Worm (Caenorhabditis elegans) whole organism, L2 larva: Measurements from ENCODE around the gene nhr-110.
A peak's percentile ranks its signal among the peaks of the same experiment; 100 is the strongest.

Experiments
- F13H6.1 ChIP-seq: sonication (generic microtip); optimal IDR thresholded peaks from 2 replicates; lab custom pipeline; 2016; ENCODE audit warnings: missing genetic modification characterization, missing compliant biosample characterization
- R02D3.7 ChIP-seq: fragments of 150-350 bp; optimal IDR thresholded peaks from 2 replicates; lab custom pipeline; 2014; ENCODE audit warnings: missing biosample characterization, missing genetic modification characterization
- Y55F3AM.14 ChIP-seq: fragments of 200-800 bp; sonication (Bioruptor generic); optimal IDR thresholded peaks from 2 replicates; lab custom pipeline; 2018; ENCODE audit warnings: mild to moderate bottlenecking, missing genetic modification characterization, missing compliant biosample characterization
- ZK546.5 ChIP-seq: sonication (generic microtip); optimal IDR thresholded peaks from 2 replicates; lab custom pipeline; 2017; ENCODE audit warnings: missing biosample characterization, missing genetic modification characterization
- alr-1 ChIP-seq: fragments of 150-350 bp; optimal IDR thresholded peaks from 2 replicates; lab custom pipeline; 2014; ENCODE audit warnings: missing biosample characterization, missing genetic modification characterization
- aly-2 ChIP-seq: fragments of 150-350 bp; optimal IDR thresholded peaks from 2 replicates; lab custom pipeline; 2014; ENCODE audit warnings: missing biosample characterization, missing genetic modification characterization
- ama-1 ChIP-seq: fragments of 150-350 bp; optimal IDR thresholded peaks from 2 replicates; lab custom pipeline; 2018; ENCODE audit warnings: inconsistent platforms
- blmp-1 ChIP-seq: sonication (generic microtip); optimal IDR thresholded peaks from 2 replicates; lab custom pipeline; 2017; ENCODE audit warnings: missing genetic modification characterization, mild to moderate bottlenecking, missing compliant biosample characterization, antibody characterized with exemption, moderate library complexity; ENCODE audit not compliant: insufficient read depth
- ceh-16 ChIP-seq: fragments of 150-350 bp; optimal IDR thresholded peaks from 2 replicates; lab custom pipeline; 2014; ENCODE audit warnings: missing biosample characterization, missing genetic modification characterization
- ceh-82 ChIP-seq: fragments of 150-350 bp; optimal IDR thresholded peaks from 2 replicates; lab custom pipeline; 2014; ENCODE audit warnings: missing biosample characterization, missing genetic modification characterization
- crh-2 ChIP-seq: sonication (generic microtip); optimal IDR thresholded peaks from 2 replicates; lab custom pipeline; 2017; ENCODE audit warnings: missing biosample characterization, missing genetic modification characterization
- dmd-4 ChIP-seq: sonication (generic microtip); optimal IDR thresholded peaks from 2 replicates; lab custom pipeline; 2017; ENCODE audit warnings: missing biosample characterization, missing genetic modification characterization
- egl-27 ChIP-seq: sonication (generic microtip); optimal IDR thresholded peaks from 3 replicates; lab custom pipeline; 2017; ENCODE audit warnings: missing biosample characterization, missing genetic modification reagents, missing genetic modification characterization
- elt-1 ChIP-seq: fragments of 150-350 bp; optimal IDR thresholded peaks from 2 replicates; lab custom pipeline; 2014; ENCODE audit warnings: missing biosample characterization, missing genetic modification characterization
- elt-3 ChIP-seq: sonication (generic microtip); optimal IDR thresholded peaks from 2 replicates; lab custom pipeline; 2017; ENCODE audit warnings: missing biosample characterization, missing genetic modification characterization
- fos-1 ChIP-seq: fragments of 150-350 bp; optimal IDR thresholded peaks from 2 replicates; lab custom pipeline; 2014; ENCODE audit warnings: missing biosample characterization, missing genetic modification characterization
- gmeb-1 ChIP-seq: fragments of 150-350 bp; optimal IDR thresholded peaks from 2 replicates; lab custom pipeline; 2014; ENCODE audit warnings: missing biosample characterization, missing genetic modification characterization
- lin-39 ChIP-seq: fragments of 150-350 bp; optimal IDR thresholded peaks from 2 replicates; lab custom pipeline; 2014; ENCODE audit warnings: missing biosample characterization, missing genetic modification reagents, missing genetic modification characterization
- lsy-2 ChIP-seq, 2 experiments: fragments of 150-350 bp in 1 of 2; sonication (generic microtip) in 1 of 2; optimal IDR thresholded peaks; 2 replicates each; lab custom pipeline; 2014 to 2017; ENCODE audit warnings: missing biosample characterization in 2 of 2, missing genetic modification characterization in 2 of 2
- mab-5 ChIP-seq: fragments of 150-350 bp; optimal IDR thresholded peaks from 2 replicates; lab custom pipeline; 2014; ENCODE audit warnings: missing biosample characterization, missing genetic modification characterization
- mbf-1 ChIP-seq: sonication (generic microtip); optimal IDR thresholded peaks from 2 replicates; lab custom pipeline; 2017; ENCODE audit warnings: missing biosample characterization, missing genetic modification characterization
- nhr-12 ChIP-seq: fragments of 150-350 bp; optimal IDR thresholded peaks from 2 replicates; lab custom pipeline; 2014; ENCODE audit warnings: missing biosample characterization, missing genetic modification characterization
- nhr-129 ChIP-seq: fragments of 150-350 bp; optimal IDR thresholded peaks from 2 replicates; lab custom pipeline; 2014; ENCODE audit warnings: missing biosample characterization, missing genetic modification characterization
- nhr-21 ChIP-seq: fragments of 150-350 bp; optimal IDR thresholded peaks from 2 replicates; lab custom pipeline; 2014; ENCODE audit warnings: missing biosample characterization, missing genetic modification characterization
- nhr-23 ChIP-seq: fragments of 150-350 bp; optimal IDR thresholded peaks from 2 replicates; lab custom pipeline; 2014; ENCODE audit warnings: missing biosample characterization, missing genetic modification reagents, missing genetic modification characterization
- nhr-237 ChIP-seq: fragments of 150-350 bp; optimal IDR thresholded peaks from 2 replicates; lab custom pipeline; 2014; ENCODE audit warnings: missing biosample characterization, missing genetic modification characterization
- nhr-25 ChIP-seq: fragments of 150-350 bp; sonication (generic microtip); optimal IDR thresholded peaks from 3 replicates; lab custom pipeline; 2014; ENCODE audit warnings: missing biosample characterization, missing genetic modification characterization
- nhr-6 ChIP-seq: fragments of 150-350 bp; optimal IDR thresholded peaks from 2 replicates; lab custom pipeline; 2014; ENCODE audit warnings: missing biosample characterization, missing genetic modification characterization
- nhr-77 ChIP-seq: fragments of 150-350 bp; optimal IDR thresholded peaks from 2 replicates; lab custom pipeline; 2014; ENCODE audit warnings: missing biosample characterization, missing genetic modification characterization
- peb-1 ChIP-seq: fragments of 150-350 bp; optimal IDR thresholded peaks from 2 replicates; lab custom pipeline; 2014; ENCODE audit warnings: missing biosample characterization, missing genetic modification characterization
- sem-4 ChIP-seq: fragments of 150-350 bp; optimal IDR thresholded peaks from 2 replicates; lab custom pipeline; 2014; ENCODE audit warnings: missing biosample characterization, missing genetic modification reagents, missing genetic modification characterization
- skn-1 ChIP-seq: sonication (generic microtip); optimal IDR thresholded peaks from 2 replicates; lab custom pipeline; 2017; ENCODE audit warnings: missing biosample characterization, missing genetic modification characterization
- sma-3 ChIP-seq: sonication (generic microtip); optimal IDR thresholded peaks from 2 replicates; lab custom pipeline; 2016; ENCODE audit warnings: missing genetic modification reagents, missing genetic modification characterization, missing compliant biosample characterization
- sma-9 ChIP-seq, 2 experiments: fragments of 150-350 bp in 1 of 2; sonication (generic microtip) in 1 of 2; optimal IDR thresholded peaks; 2 replicates each; lab custom pipeline; 2014 to 2016; ENCODE audit warnings: missing genetic modification characterization in 2 of 2, mild to moderate bottlenecking in 1 of 2, missing biosample characterization in 1 of 2, missing compliant biosample characterization in 1 of 2, missing genetic modification reagents in 1 of 2, moderate library complexity in 1 of 2
- unc-55 ChIP-seq: fragments of 150-350 bp; sonication (generic microtip); optimal IDR thresholded peaks from 3 replicates; lab custom pipeline; 2014; ENCODE audit warnings: missing biosample characterization, missing genetic modification reagents, missing genetic modification characterization
- zag-1 ChIP-seq: fragments of 150-350 bp; optimal IDR thresholded peaks from 2 replicates; lab custom pipeline; 2014; ENCODE audit warnings: missing biosample characterization, missing genetic modification characterization
- ztf-1 ChIP-seq: fragments of 200-800 bp; sonication (Bioruptor generic); conservative IDR thresholded peaks from 2 replicates; pipeline ENCODE4 v1.3.6; 2022; ENCODE audit warnings: missing genetic modification characterization, missing compliant biosample characterization
- ztf-11 ChIP-seq: sonication (generic microtip); optimal IDR thresholded peaks from 2 replicates; lab custom pipeline; 2017; ENCODE audit warnings: missing biosample characterization, missing genetic modification characterization

The nhr-110 gene

DNA sequence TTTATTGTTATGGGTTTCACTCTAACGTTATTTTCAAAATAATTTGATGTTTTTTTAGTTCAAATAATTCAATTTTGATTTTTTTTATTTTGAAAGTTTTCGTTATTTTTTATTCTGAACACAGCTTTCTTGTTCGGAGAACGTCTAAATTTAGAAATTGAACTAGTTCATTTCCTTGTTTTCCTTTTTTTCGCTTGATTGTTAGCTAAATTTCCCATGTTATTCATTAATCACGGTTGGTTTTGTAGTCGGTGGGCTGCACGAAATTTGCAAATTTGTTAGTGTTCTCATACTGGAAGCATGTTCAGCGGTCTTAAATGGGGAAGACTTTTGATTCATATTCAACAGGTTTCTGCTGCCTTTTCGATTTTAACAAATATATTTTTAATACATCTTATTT lies 11.6 kb upstream of the nhr-110 start, which contains the start of gene str-222:
Gene str-222 (plus strand): TSS at position 301 of the 400 bp plus-strand sequence.
- no peak for TF ChIP-seq nhr-23 (tag; lab: Kevin White, UChicago)
- no peak for TF ChIP-seq nhr-129 (tag; lab: Kevin White, UChicago)

DNA sequence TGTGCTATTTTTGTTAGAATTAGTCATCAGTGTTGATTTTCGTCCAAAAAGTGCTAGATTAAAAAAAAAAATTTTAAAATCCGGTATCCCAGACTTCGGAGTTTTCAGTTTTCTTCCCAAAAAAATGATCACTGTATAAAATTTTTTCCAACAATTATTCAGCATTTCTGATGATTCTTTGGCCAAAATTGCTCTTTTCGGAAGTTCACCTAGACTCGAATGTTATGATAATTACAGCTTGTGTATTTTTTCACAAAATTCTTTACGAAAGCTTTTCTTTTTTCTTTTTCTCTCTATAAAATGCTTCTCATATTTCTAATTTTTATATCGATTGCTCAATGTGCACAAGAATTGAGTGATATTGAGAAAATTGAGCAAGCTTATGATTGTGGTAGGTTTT lies 7.5 kb upstream of the nhr-110 start, which contains the start of gene irld-17:
Gene irld-17 (plus strand): TSS at position 301 of the 400 bp plus-strand sequence.
- TF ChIP-seq ceh-82 (tag; lab: Kevin White, UChicago) (no peak), ztf-11 (no peak), blmp-1 (tag; lab: Kevin White, UChicago) (no peak), elt-1 (tag; lab: Kevin White, UChicago) (no peak), ztf-1 (GFP tag; lab: Robert Waterston, UW) (no peak), skn-1 (no peak), gmeb-1 (tag; lab: Kevin White, UChicago) (no peak), nhr-129 (tag; lab: Kevin White, UChicago) (no peak), crh-2 (tag; lab: Kevin White, UChicago) (no peak), Y55F3AM.14 (GFP tag; lab: Kevin White, UChicago) (no peak), ama-1 (lab: Kevin White, UChicago) (no peak), dmd-4 (tag; lab: Kevin White, UChicago) (no peak), nhr-77 (tag; lab: Kevin White, UChicago) (no peak), zag-1 (no peak), sma-9 (GFP tag; optimal IDR thresholded peaks at IDR 0.05; lab: Kevin White, UChicago) (no peak), sma-9 (tag; optimal IDR thresholded peaks at IDR 0.05; lab: Kevin White, UChicago) (no peak), egl-27 (tag; lab: Kevin White, UChicago) (no peak)

- TF ChIP-seq ZK546.5 (tag; lab: Kevin White, UChicago) (no peak), fos-1 (tag; lab: Kevin White, UChicago) (no peak), lsy-2 (tag; optimal IDR thresholded peaks at IDR 0.05; lab: Kevin White, UChicago) (no peak), sem-4 (no peak), nhr-6 (tag; lab: Kevin White, UChicago) (no peak), mbf-1 (tag; lab: Kevin White, UChicago) (no peak)
These were observed 6.9 kb upstream of the nhr-110 start, which contains the start of gene Y46H3D.8 for ce11 chrV:1631148-1631547. Gene Y46H3D.8 (minus strand): TSS chrV:1631248.

DNA sequence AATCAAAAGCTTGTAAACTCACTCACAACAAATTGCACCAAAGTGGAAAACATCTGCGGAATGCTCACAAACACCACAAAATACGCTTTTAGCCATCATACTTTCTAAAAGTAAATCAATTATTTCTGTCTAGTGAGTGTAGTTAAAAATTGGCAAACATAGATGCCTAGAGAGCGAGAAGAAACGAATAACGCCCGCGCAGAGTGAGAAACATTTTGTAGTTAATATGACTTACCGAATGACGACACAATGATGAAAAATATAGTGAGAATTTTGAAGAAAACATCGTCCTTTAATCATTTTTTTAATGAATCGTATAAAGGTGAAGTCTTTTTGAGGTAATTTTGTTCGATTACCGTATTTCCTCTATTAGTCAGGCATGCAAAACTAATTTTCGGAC lies 5.1 kb upstream of the nhr-110 start, which contains the start of gene nhr-238:
Gene nhr-238 (minus strand): TSS at position 104 of the 400 bp plus-strand sequence.
- peak; percentile 93 for TF ChIP-seq nhr-129 (tag; lab: Kevin White, UChicago)
- TF ChIP-seq R02D3.7 (tag; lab: Kevin White, UChicago): no peak
- no peak for TF ChIP-seq unc-55 (GFP tag; lab: Kevin White, UChicago)
- TF ChIP-seq sma-9 (GFP tag; optimal IDR thresholded peaks at IDR 0.05; lab: Kevin White, UChicago): no peak
- no peak for TF ChIP-seq sma-9 (tag; optimal IDR thresholded peaks at IDR 0.05; lab: Kevin White, UChicago)
- TF ChIP-seq nhr-77 (tag; lab: Kevin White, UChicago): peak; percentile 84

ce11 chrV:1627269-1627668 lies 3.0 kb upstream of the nhr-110 start:
- TF ChIP-seq sma-9 (GFP tag; optimal IDR thresholded peaks at IDR 0.05; lab: Kevin White, UChicago): peak; percentile 56
- TF ChIP-seq sma-9 (tag; optimal IDR thresholded peaks at IDR 0.05; lab: Kevin White, UChicago): no peak
- TF ChIP-seq nhr-12 (tag; lab: Kevin White, UChicago): no peak
- peak; percentile 76 for TF ChIP-seq nhr-129 (tag; lab: Kevin White, UChicago)
- peak; percentile 69 for TF ChIP-seq nhr-25 (tag; lab: Kevin White, UChicago)
- TF ChIP-seq F13H6.1 (tag; lab: Kevin White, UChicago): peak; percentile 84
- TF ChIP-seq egl-27 (tag; lab: Kevin White, UChicago): peak; percentile 57
- TF ChIP-seq sma-3 (GFP tag; lab: Kevin White, UChicago): peak; percentile 49
- TF ChIP-seq crh-2 (tag; lab: Kevin White, UChicago): peak; percentile 44
- no peak for TF ChIP-seq alr-1 (tag; lab: Kevin White, UChicago)
- peak; percentile 35 for TF ChIP-seq fos-1 (tag; lab: Kevin White, UChicago)

ce11 chrV:1626720-1627119 lies 2.5 kb upstream of the nhr-110 start, which contains the start of gene nhr-237:
Gene nhr-237 (minus strand): TSS chrV:1626820.
- TF ChIP-seq skn-1 (no peak), nhr-12 (tag; lab: Kevin White, UChicago) (no peak), mab-5 (tag; lab: Kevin White, UChicago) (no peak), egl-27 (tag; lab: Kevin White, UChicago) (no peak), F13H6.1 (tag; lab: Kevin White, UChicago) (no peak), nhr-21 (no peak), nhr-23 (tag; lab: Kevin White, UChicago) (no peak), lsy-2 (tag; optimal IDR thresholded peaks at IDR 0.05; lab: Kevin White, UChicago) (no peak), ztf-1 (GFP tag; lab: Robert Waterston, UW) (no peak), elt-3 (no peak), aly-2 (tag; lab: Kevin White, UChicago) (no peak), ama-1 (lab: Kevin White, UChicago) (no peak), ceh-16 (tag; lab: Kevin White, UChicago) (no peak), peb-1 (tag; lab: Kevin White, UChicago) (no peak), ceh-82 (tag; lab: Kevin White, UChicago) (no peak), nhr-237 (tag; lab: Kevin White, UChicago) (no peak), lin-39 (tag; lab: Kevin White, UChicago) (no peak)
